Fruit fly (Drosophila melanogaster) whole organism: ENCODE data around the gene Usp39.

Experiments used
- CG8478 ChIP-seq: fragments of >200 bp; optimal IDR thresholded peaks from 2 replicates; lab custom pipeline; 2018; ENCODE audit warnings: inconsistent platforms
- Dll ChIP-seq: fragments of >200 bp; optimal IDR thresholded peaks from 2 replicates; lab custom pipeline; 2017
- EcR ChIP-seq, 2 experiments: fragments of >200 bp; optimal IDR thresholded peaks; 2 replicates each; lab custom pipeline; 2017; ENCODE audit warnings: missing biosample characterization in 2 of 2, missing genetic modification characterization in 2 of 2, missing genetic modification reagents in 2 of 2
- pan ChIP-seq: fragments of >200 bp; optimal IDR thresholded peaks from 2 replicates; lab custom pipeline; 2017
- psq ChIP-seq: fragments of >200 bp; optimal IDR thresholded peaks from 2 replicates; lab custom pipeline; 2017
- usp ChIP-seq: fragments of >200 bp; optimal IDR thresholded peaks from 2 replicates; lab custom pipeline; 2017; ENCODE audit warnings: missing biosample characterization, missing genetic modification characterization, mixed read lengths

Gene Usp39

dm6 chrX:18869489-18870132 lies 11.6 kb downstream of the Usp39 start:
- TF ChIP-seq EcR (GFP tag; optimal IDR thresholded peaks at IDR 0.05; lab: Kevin White, UChicago) (no peak), CG8478 (lab: Kevin White, UChicago) (no peak), usp (GFP tag; lab: Kevin White, UChicago) (no peak), Dll (no peak), pan (lab: Kevin White, UChicago) (no peak), psq (no peak)

- TF ChIP-seq Dll (no peak), psq (no peak), EcR (GFP tag; optimal IDR thresholded peaks at IDR 0.05; lab: Kevin White, UChicago) (no peak), usp (GFP tag; lab: Kevin White, UChicago) (no peak), pan (lab: Kevin White, UChicago) (no peak), CG8478 (lab: Kevin White, UChicago) (no peak)
Observed at dm6 chrX:18883999-18884671, 26.1 kb downstream of the Usp39 start, which contains the start of gene CG7332. Gene CG7332 (plus strand): TSS chrX:18884513.

dm6 chrX:18893433-18893832 lies 35.4 kb downstream of the Usp39 start, which contains the start of gene Flacc:
Gene Flacc (minus strand): TSS chrX:18893636.
- TF ChIP-seq pan (lab: Kevin White, UChicago) (no peak), Dll (no peak), CG8478 (lab: Kevin White, UChicago) (no peak), EcR (GFP tag; optimal IDR thresholded peaks at IDR 0.05; lab: Kevin White, UChicago) (no peak), psq (no peak), usp (GFP tag; lab: Kevin White, UChicago) (no peak)

- TF ChIP-seq CG8478 (lab: Kevin White, UChicago) (no peak), Dll (no peak), psq (no peak), EcR (GFP tag; optimal IDR thresholded peaks at IDR 0.05; lab: Kevin White, UChicago) (no peak), pan (lab: Kevin White, UChicago) (no peak), usp (GFP tag; lab: Kevin White, UChicago) (no peak)
Observed at dm6 chrX:18894146-18894545, 36.1 kb downstream of the Usp39 start, which contains the start of gene SdhBL. Gene SdhBL (plus strand): TSS chrX:18894446.

dm6 chrX:18897294-18897693 lies 39.3 kb downstream of the Usp39 start:
- no peak for TF ChIP-seq EcR (GFP tag; optimal IDR thresholded peaks at IDR 0.05; lab: Kevin White, UChicago)
- no peak for TF ChIP-seq CG8478 (lab: Kevin White, UChicago)
- no peak for TF ChIP-seq pan (lab: Kevin White, UChicago)
- no peak for TF ChIP-seq psq
- TF ChIP-seq Dll = no peak
- no peak for TF ChIP-seq usp (GFP tag; lab: Kevin White, UChicago)

- TF ChIP-seq psq (no peak), pan (lab: Kevin White, UChicago) (no peak), Dll (no peak), CG8478 (lab: Kevin White, UChicago) (no peak), usp (GFP tag; lab: Kevin White, UChicago) (no peak), EcR (GFP tag; optimal IDR thresholded peaks at IDR 0.05; lab: Kevin White, UChicago) (no peak)
Observed at dm6 chrX:18897906-18898305, 39.9 kb downstream of the Usp39 start.

dm6 chrX:18899835-18900460 lies 41.9 kb downstream of the Usp39 start, which contains the start of gene CG7378:
Gene CG7378 (plus strand): TSS chrX:18900410.
- TF ChIP-seq usp (GFP tag; lab: Kevin White, UChicago) (no peak), Dll (no peak), pan (lab: Kevin White, UChicago) (no peak), psq (no peak), CG8478 (lab: Kevin White, UChicago) (no peak), EcR (GFP tag; optimal IDR thresholded peaks at IDR 0.05; lab: Kevin White, UChicago) (no peak)

dm6 chrX:18900958-18901357 lies 43.0 kb downstream of the Usp39 start:
- no peak for TF ChIP-seq usp (GFP tag; lab: Kevin White, UChicago)
- no peak for TF ChIP-seq psq
- no peak for TF ChIP-seq Dll
- TF ChIP-seq CG8478 (lab: Kevin White, UChicago) = no peak
- no peak for TF ChIP-seq EcR (GFP tag; optimal IDR thresholded peaks at IDR 0.05; lab: Kevin White, UChicago)
- TF ChIP-seq pan (lab: Kevin White, UChicago) = no peak

dm6 chrX:18902800-18903199 lies 44.8 kb downstream of the Usp39 start:
- no peak for TF ChIP-seq usp (GFP tag; lab: Kevin White, UChicago)
- TF ChIP-seq Dll = no peak
- no peak for TF ChIP-seq EcR (GFP tag; optimal IDR thresholded peaks at IDR 0.05; lab: Kevin White, UChicago)
- no peak for TF ChIP-seq psq
- no peak for TF ChIP-seq pan (lab: Kevin White, UChicago)
- TF ChIP-seq CG8478 (lab: Kevin White, UChicago) = no peak

dm6 chrX:18905152-18905551 lies 47.1 kb downstream of the Usp39 start:
- TF ChIP-seq Dll (no peak), CG8478 (lab: Kevin White, UChicago) (no peak), psq (no peak), pan (lab: Kevin White, UChicago) (no peak), EcR (GFP tag; optimal IDR thresholded peaks at IDR 0.05; lab: Kevin White, UChicago) (no peak), usp (GFP tag; lab: Kevin White, UChicago) (no peak)
